Worm (Caenorhabditis elegans) whole organism, dauer: ENCODE data around the gene ttbk-4.

Experiments
- unc-62 ChIP-seq: sonication (generic microtip); optimal IDR thresholded peaks from 2 replicates; lab custom pipeline; 2017; ENCODE audit warnings: missing biosample characterization, missing genetic modification reagents, missing genetic modification characterization

The ttbk-4 gene

ce11 chrIV:10075034-10075510 is at the start of gene ttbk-4, which contains the start of gene W01B6.4:
TSS of gene ttbk-4 (minus strand) at chrIV:10075134.
TSS of gene W01B6.4 (plus strand) at chrIV:10075460.
- no peak for TF ChIP-seq unc-62 (GFP tag; lab: Kevin White, UChicago)

ce11 chrIV:10122205-10122604 is 47.3 kb upstream of the ttbk-4 start, which contains the start of gene irld-21:
TSS of gene irld-21 (minus strand) at chrIV:10122305.
- TF ChIP-seq unc-62 (GFP tag; lab: Kevin White, UChicago) = no peak

- no peak for TF ChIP-seq unc-62 (GFP tag; lab: Kevin White, UChicago)
These were observed 41.8 kb upstream of the ttbk-4 start for ce11 chrIV:10116765-10117164.

- no peak for TF ChIP-seq unc-62 (GFP tag; lab: Kevin White, UChicago)
These were observed 40.2 kb upstream of the ttbk-4 start, which contains the start of gene C04G2.10 for ce11 chrIV:10115142-10115541. TSS of gene C04G2.10 (plus strand) at chrIV:10115442.

ce11 chrIV:10112570-10112969 is 37.6 kb upstream of the ttbk-4 start, which contains the start of gene nsph-3.2:
TSS of gene nsph-3.2 (plus strand) at chrIV:10112870.
- no peak for TF ChIP-seq unc-62 (GFP tag; lab: Kevin White, UChicago)

- no peak for TF ChIP-seq unc-62 (GFP tag; lab: Kevin White, UChicago)
These were observed 36.5 kb upstream of the ttbk-4 start, which contains the start of gene spch-1 for ce11 chrIV:10111441-10111840. TSS of gene spch-1 (minus strand) at chrIV:10111541.

- TF ChIP-seq unc-62 (GFP tag; lab: Kevin White, UChicago) = no peak
These were observed 35.9 kb upstream of the ttbk-4 start for ce11 chrIV:10110870-10111269.

ce11 chrIV:10110417-10110816 is 35.5 kb upstream of the ttbk-4 start, which contains the start of gene egl-38:
TSS of gene egl-38 (minus strand) at chrIV:10110517.
- no peak for TF ChIP-seq unc-62 (GFP tag; lab: Kevin White, UChicago)

- TF ChIP-seq unc-62 (GFP tag; lab: Kevin White, UChicago) = no peak
These were observed 21.9 kb upstream of the ttbk-4 start, which contains the start of gene dis-3 for ce11 chrIV:10096881-10097280. TSS of gene dis-3 (plus strand) at chrIV:10097202.

ce11 chrIV:10095171-10095570 is 20.2 kb upstream of the ttbk-4 start, which contains the start of the genes C04G2.5 and msp-36:
TSS of gene C04G2.5 (minus strand) at chrIV:10095271.
TSS of gene msp-36 (plus strand) at chrIV:10095433.
- TF ChIP-seq unc-62 (GFP tag; lab: Kevin White, UChicago) = no peak

- no peak for TF ChIP-seq unc-62 (GFP tag; lab: Kevin White, UChicago)
These were observed 15.4 kb upstream of the ttbk-4 start, which contains the start of gene ttbk-5 for ce11 chrIV:10090358-10090757. TSS of gene ttbk-5 (plus strand) at chrIV:10090658.

ce11 chrIV:10089777-10090176 is 14.8 kb upstream of the ttbk-4 start, which contains the start of gene ttr-39:
TSS of gene ttr-39 (minus strand) at chrIV:10089877.
- TF ChIP-seq unc-62 (GFP tag; lab: Kevin White, UChicago) = no peak

ce11 chrIV:10085401-10086187 is 10.7 kb upstream of the ttbk-4 start, which contains the start of the genes col-2 and ndc-80:
TSS of gene col-2 (minus strand) at chrIV:10085451.
TSS of gene ndc-80 (plus strand) at chrIV:10086137.
- TF ChIP-seq unc-62 (GFP tag; lab: Kevin White, UChicago) = no peak

ce11 chrIV:10084323-10084959 is 9.5 kb upstream of the ttbk-4 start, which contains the start of gene W01B6.8:
TSS of gene W01B6.8 (minus strand) at chrIV:10084373.
- TF ChIP-seq unc-62 (GFP tag; lab: Kevin White, UChicago) = no peak

- no peak for TF ChIP-seq unc-62 (GFP tag; lab: Kevin White, UChicago)
These were observed 5.9 kb upstream of the ttbk-4 start, which contains the start of gene W01B6.6 for ce11 chrIV:10080816-10081215. TSS of gene W01B6.6 (plus strand) at chrIV:10081116.
